Worm (Caenorhabditis elegans): Measurements from ENCODE around the gene clec-84.

Gene clec-84

ce11 chrIV:2808154-2808553 is 34.1 kb upstream of the clec-84 start (continued):
- TF ChIP-seq F44E2.7 (GFP tag; IDR thresholded peaks at IDR 0.05) (0 out of 2 replicates have a peak, but pooled peaks have one; percentile 67), ceh-28 (tag; optimal IDR thresholded peaks at IDR 0.05) (no peak), nhr-25 (tag; optimal IDR thresholded peaks at IDR 0.05; ENCODE audit: borderline replicate concordance, insufficient read depth) (no peak), gei-8 (GFP tag; optimal IDR thresholded peaks at IDR 0.05) (no peak), mdt-29 (GFP tag; IDR thresholded peaks at IDR 0.05) (no peak), R02D3.7 (tag; optimal IDR thresholded peaks at IDR 0.05) (no peak), dmd-9 (GFP tag; IDR thresholded peaks at IDR 0.05) (0 out of 2 replicates have a peak, but pooled peaks have one; percentile 48), unc-130 (GFP tag; optimal IDR thresholded peaks at IDR 0.05) (peak; percentile 3), jun-1 (tag; optimal IDR thresholded peaks at IDR 0.05) (no peak), arid-1 (GFP tag; conservative IDR thresholded peaks at IDR 0.05) (0 out of 2 replicates have a peak, but pooled peaks have one; percentile 46), php-3 (GFP tag; IDR thresholded peaks at IDR 0.05) (0 out of 2 replicates have a peak, but pooled peaks have one; percentile 25), hmg-1.1 (GFP tag; IDR thresholded peaks at IDR 0.05) (no peak), pha-4 (GFP tag; IDR thresholded peaks at IDR 0.05) (0 out of 2 replicates have a peak, but pooled peaks have one; percentile 18), pha-4 (tag; optimal IDR thresholded peaks at IDR 0.05) (no peak), spr-1 (tag; optimal IDR thresholded peaks at IDR 0.05) (no peak), lin-38 (GFP tag; IDR thresholded peaks at IDR 0.05) (peak; percentile 58), madf-5 (GFP tag; IDR thresholded peaks at IDR 0.05) (no peak), mxl-2 (GFP tag; conservative IDR thresholded peaks at IDR 0.05) (no peak), nhr-76 (tag; optimal IDR thresholded peaks at IDR 0.05) (no peak), ces-1 (GFP tag; optimal IDR thresholded peaks at IDR 0.05) (no peak), ztf-11 (tag; optimal IDR thresholded peaks at IDR 0.05) (no peak), ZK337.2 (GFP tag; IDR thresholded peaks at IDR 0.05) (no peak), nhr-48 (tag; optimal IDR thresholded peaks at IDR 0.05) (no peak), mdl-1 (tag; optimal IDR thresholded peaks at IDR 0.05) (no peak), nhr-237 (tag; optimal IDR thresholded peaks at IDR 0.05) (no peak), pqm-1 (tag; optimal IDR thresholded peaks at IDR 0.05) (no peak), F10B5.3 (tag; optimal IDR thresholded peaks at IDR 0.05) (no peak), hlh-30 (tag; optimal IDR thresholded peaks at IDR 0.05; ENCODE audit: insufficient read depth) (peak; percentile 46), zag-1 (tag; optimal IDR thresholded peaks at IDR 0.05) (no peak), dmd-8 (GFP tag; IDR thresholded peaks at IDR 0.05) (0 out of 2 replicates have a peak, but pooled peaks have one; percentile 53)

DNA sequence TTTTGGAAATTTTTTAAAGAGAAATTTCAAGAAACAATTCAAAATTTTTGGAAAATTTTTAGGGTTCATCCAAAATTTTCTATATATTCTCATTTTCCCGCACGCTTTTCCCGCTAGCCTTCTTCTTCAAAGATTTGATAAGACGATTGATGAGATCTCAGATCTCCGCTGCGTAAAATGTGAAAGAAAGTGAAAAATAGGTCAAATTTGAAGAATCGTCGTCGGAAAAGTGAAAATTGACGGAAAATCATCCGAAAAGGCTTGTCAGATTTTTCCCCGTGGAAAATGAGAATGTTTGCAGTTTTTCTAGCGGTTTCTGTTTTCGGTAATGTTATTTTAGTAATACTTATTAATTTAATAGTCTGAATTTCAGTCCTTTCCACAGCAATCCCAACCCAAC is 33.1 kb upstream of the clec-84 start, which contains the start of gene Y54G2A.76:
Gene Y54G2A.76 (plus strand): TSS at position 203 of the 400 bp plus-strand sequence.
- TF ChIP-seq arid-1 (GFP tag; conservative IDR thresholded peaks at IDR 0.05) (no peak), dmd-6 (GFP tag; IDR thresholded peaks at IDR 0.05) (no peak), hlh-11 (tag; optimal IDR thresholded peaks at IDR 0.05) (no peak), lin-1 (GFP tag; IDR thresholded peaks at IDR 0.05) (no peak), unc-39 (tag; optimal IDR thresholded peaks at IDR 0.05) (no peak), lin-13 (GFP tag; optimal IDR thresholded peaks at IDR 0.05) (no peak), ztf-7 (tag; optimal IDR thresholded peaks at IDR 0.05) (no peak), nhr-76 (tag; optimal IDR thresholded peaks at IDR 0.05) (no peak)

DNA sequence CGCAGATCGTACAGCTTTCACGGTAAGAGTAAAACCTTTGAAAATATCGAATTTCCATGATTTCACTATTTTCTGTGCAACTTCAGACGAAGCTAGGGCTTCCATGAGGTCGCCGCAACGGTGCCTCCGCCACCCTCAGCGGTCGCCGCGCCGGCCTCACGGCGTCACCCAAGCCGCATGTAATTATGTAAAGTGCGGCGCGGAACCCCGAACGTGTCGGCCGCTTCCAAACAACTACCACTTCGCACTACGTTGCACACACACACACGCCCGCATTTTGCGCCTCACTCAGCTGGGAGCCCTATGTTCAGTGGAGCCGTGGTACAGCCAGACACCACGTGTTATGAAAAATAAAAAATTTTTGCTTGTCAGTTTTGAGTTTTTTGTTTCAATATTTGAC is 25.2 kb upstream of the clec-84 start:
- TF ChIP-seq nhr-48 (tag; optimal IDR thresholded peaks at IDR 0.05): no peak
- TF ChIP-seq Y48G9A.11 (GFP tag; IDR thresholded peaks at IDR 0.05): no peak
- peak; percentile 24 for TF ChIP-seq aha-1 (tag)
- TF ChIP-seq nhr-111 (GFP tag; optimal IDR thresholded peaks at IDR 0.05): no peak
- no peak for TF ChIP-seq lim-7 (GFP tag; IDR thresholded peaks at IDR 0.05)
- no peak for TF ChIP-seq dve-1 (tag; optimal IDR thresholded peaks at IDR 0.05; ENCODE audit: insufficient read depth)
- TF ChIP-seq jun-1 (tag; optimal IDR thresholded peaks at IDR 0.05): no peak
- TF ChIP-seq pha-4 (GFP tag; IDR thresholded peaks at IDR 0.05): no peak
- TF ChIP-seq pha-4 (tag; optimal IDR thresholded peaks at IDR 0.05): no peak
- peak; percentile 82 for TF ChIP-seq set-16 (GFP tag; IDR thresholded peaks at IDR 0.05)
- TF ChIP-seq madf-9 (GFP tag; conservative IDR thresholded peaks at IDR 0.05): 0 out of 2 replicates have a peak, but pooled peaks have one; percentile 23

Data from whole organism, L4 larva.